Fruit fly (Drosophila melanogaster) whole organism: ENCODE measurements around the gene karr.

Source experiments
- CG8478 ChIP-seq: fragments of >200 bp; optimal IDR thresholded peaks from 2 replicates; lab custom pipeline; 2018; ENCODE audit warnings: inconsistent platforms
- Dll ChIP-seq: fragments of >200 bp; optimal IDR thresholded peaks from 2 replicates; lab custom pipeline; 2017
- psq ChIP-seq: fragments of >200 bp; optimal IDR thresholded peaks from 2 replicates; lab custom pipeline; 2017
- usp ChIP-seq: fragments of >200 bp; optimal IDR thresholded peaks from 2 replicates; lab custom pipeline; 2017; ENCODE audit warnings: missing biosample characterization, missing genetic modification characterization, mixed read lengths

- TF ChIP-seq Dll (lab: Kevin White, UChicago) (no peak), usp (no peak), CG8478 (lab: Kevin White, UChicago) (no peak), psq (lab: Kevin White, UChicago) (no peak)
Observed at dm6 chrX:20122153-20122552, 11.8 kb upstream of the karr start, which contains the start of gene CG34331.
